Fruit fly (Drosophila melanogaster) Kc167 (cell line): ENCODE results near the gene CG6356.

Source experiments
- insv ChIP-seq: fragments of >200 bp; optimal IDR thresholded peaks from 3 replicates; lab custom pipeline; 2018; ENCODE audit warnings: missing external identifiers
- psq ChIP-seq: fragments of >200 bp; optimal IDR thresholded peaks from 2 replicates; lab custom pipeline; 2017; ENCODE audit warnings: missing external identifiers
- ttk ChIP-seq: sonication (Bioruptor generic); optimal IDR thresholded peaks from 2 replicates; lab custom pipeline; 2017; ENCODE audit warnings: missing external identifiers

- TF ChIP-seq psq (no peak), insv (lab: Kevin White, UChicago) (no peak), ttk (lab: Kevin White, UChicago) (no peak)
These were observed 25.4 kb upstream of the CG6356 start for dm6 chr3R:24258333-24258732.
